Fruit fly (Drosophila melanogaster) whole organism, adult: ENCODE measurements around the gene CG5131.

Source experiments
- CG5204 ChIP-seq: fragments of 200-800 bp; sonication (Bioruptor generic); optimal IDR thresholded peaks from 2 replicates; lab custom pipeline; 2016; ENCODE audit warnings: missing biosample characterization, missing genetic modification characterization
- CG7045 ChIP-seq: fragments of 200-800 bp; sonication (Bioruptor generic); optimal IDR thresholded peaks from 2 replicates; lab custom pipeline; 2017; ENCODE audit warnings: missing biosample characterization, mild to moderate bottlenecking, missing genetic modification characterization
- CG7101 ChIP-seq: fragments of 200-800 bp; sonication (Bioruptor generic); optimal IDR thresholded peaks from 2 replicates; lab custom pipeline; 2018; ENCODE audit warnings: missing biosample characterization, mild to moderate bottlenecking, missing genetic modification characterization, moderate library complexity
- Crg-1 ChIP-seq: fragments of 200-800 bp; sonication (Bioruptor generic); optimal IDR thresholded peaks from 2 replicates; lab custom pipeline; 2016; ENCODE audit warnings: missing biosample characterization, missing genetic modification characterization
- bab1 ChIP-seq: fragments of 200-800 bp; sonication (Bioruptor generic); optimal IDR thresholded peaks from 3 replicates; lab custom pipeline; 2019; ENCODE audit warnings: missing biosample characterization, mild to moderate bottlenecking, missing genetic modification characterization, moderate library complexity
- cic ChIP-seq: fragments of 200-800 bp; sonication (Bioruptor generic); optimal IDR thresholded peaks from 2 replicates; lab custom pipeline; 2017; ENCODE audit warnings: missing biosample characterization, mild to moderate bottlenecking, missing genetic modification characterization, moderate library complexity
- kay ChIP-seq: fragments of 200-800 bp; sonication (Bioruptor generic); peaks from one replicate; lab custom pipeline; 2016; ENCODE audit warnings: missing biosample characterization, missing genetic modification characterization, borderline replicate concordance

The CG5131 gene

DNA sequence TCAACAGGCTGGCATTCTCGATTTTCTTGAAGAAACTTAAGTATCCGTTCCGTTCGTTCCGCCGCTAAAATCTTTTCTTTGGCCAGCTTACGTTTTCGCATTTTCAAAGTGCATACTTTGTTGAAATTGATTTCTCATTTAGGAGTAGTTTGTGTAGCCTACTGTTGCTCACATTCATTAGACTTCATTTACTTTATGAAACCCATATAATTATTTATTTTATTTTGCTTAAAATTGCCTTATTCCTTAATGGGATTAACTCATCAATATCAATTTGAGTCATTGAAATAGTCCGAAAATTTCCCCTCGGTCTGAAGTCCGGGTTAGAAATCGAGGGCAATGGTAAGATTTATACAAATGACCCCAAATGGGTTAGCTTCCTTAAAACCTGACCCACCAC lies 47.8 kb downstream of the CG5131 start, which contains the start of gene CG15145:
Gene CG15145 (minus strand): TSS at position 101 of the 400 bp plus-strand sequence.
- TF ChIP-seq CG7045 (GFP tag; lab: Kevin White, UChicago), result no peak
- no peak for TF ChIP-seq CG5204 (GFP tag; lab: Kevin White, UChicago)
- TF ChIP-seq cic, result no peak
- TF ChIP-seq CG7101 (tag; lab: Kevin White, UChicago), result no peak

DNA sequence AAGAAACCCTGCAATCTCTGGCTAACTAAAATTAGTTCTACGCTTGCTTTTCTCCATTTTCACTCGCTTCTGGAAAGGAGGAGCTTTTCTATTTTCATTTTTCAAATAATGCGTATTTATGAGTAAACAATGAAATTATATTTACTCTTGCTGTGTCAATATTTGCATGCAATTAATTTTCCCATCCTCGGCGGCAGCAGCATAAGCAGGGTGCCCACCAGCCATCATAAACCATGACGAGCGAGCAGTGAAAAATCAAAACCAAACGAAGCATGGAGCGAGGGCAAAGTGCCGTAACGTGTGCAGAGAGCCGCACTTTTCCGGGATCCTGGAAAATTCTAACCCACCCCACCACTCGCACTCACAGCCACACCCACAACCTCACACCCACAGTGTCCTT lies 49.5 kb downstream of the CG5131 start:
- TF ChIP-seq bab1 (GFP tag; lab: Kevin White, UChicago) (no peak), Crg-1 (GFP tag; lab: Kevin White, UChicago) (no peak), kay (GFP tag; lab: Kevin White, UChicago) (no peak), CG5204 (GFP tag; lab: Kevin White, UChicago) (no peak), CG7045 (GFP tag; lab: Kevin White, UChicago) (no peak)
